Worm (Caenorhabditis elegans) whole organism, late embryonic: ENCODE data around the gene C13B4.1.

Source experiments
- ceh-24 ChIP-seq: sonication (generic microtip); optimal IDR thresholded peaks from 2 replicates; lab custom pipeline; 2016; ENCODE audit warnings: mild to moderate bottlenecking, missing genetic modification characterization, missing compliant biosample characterization
- ets-4 ChIP-seq: sonication (generic microtip); optimal IDR thresholded peaks from 2 replicates; lab custom pipeline; 2016; ENCODE audit warnings: missing genetic modification characterization, missing compliant biosample characterization
- hlh-8 ChIP-seq: sonication (generic microtip); optimal IDR thresholded peaks from 2 replicates; lab custom pipeline; 2016; ENCODE audit warnings: missing genotype, missing genetic modification characterization, missing compliant biosample characterization

- TF ChIP-seq ceh-24 (tag; lab: Kevin White, UChicago), result no peak
- TF ChIP-seq hlh-8 (tag; lab: Kevin White, UChicago), result no peak
- TF ChIP-seq ets-4, result no peak
Observed at ce11 chrII:14492592-14493196, 13.3 kb upstream of the C13B4.1 start.
